Fruit fly (Drosophila melanogaster): ENCODE results near the gene CG13358.

Gene CG13358

DNA sequence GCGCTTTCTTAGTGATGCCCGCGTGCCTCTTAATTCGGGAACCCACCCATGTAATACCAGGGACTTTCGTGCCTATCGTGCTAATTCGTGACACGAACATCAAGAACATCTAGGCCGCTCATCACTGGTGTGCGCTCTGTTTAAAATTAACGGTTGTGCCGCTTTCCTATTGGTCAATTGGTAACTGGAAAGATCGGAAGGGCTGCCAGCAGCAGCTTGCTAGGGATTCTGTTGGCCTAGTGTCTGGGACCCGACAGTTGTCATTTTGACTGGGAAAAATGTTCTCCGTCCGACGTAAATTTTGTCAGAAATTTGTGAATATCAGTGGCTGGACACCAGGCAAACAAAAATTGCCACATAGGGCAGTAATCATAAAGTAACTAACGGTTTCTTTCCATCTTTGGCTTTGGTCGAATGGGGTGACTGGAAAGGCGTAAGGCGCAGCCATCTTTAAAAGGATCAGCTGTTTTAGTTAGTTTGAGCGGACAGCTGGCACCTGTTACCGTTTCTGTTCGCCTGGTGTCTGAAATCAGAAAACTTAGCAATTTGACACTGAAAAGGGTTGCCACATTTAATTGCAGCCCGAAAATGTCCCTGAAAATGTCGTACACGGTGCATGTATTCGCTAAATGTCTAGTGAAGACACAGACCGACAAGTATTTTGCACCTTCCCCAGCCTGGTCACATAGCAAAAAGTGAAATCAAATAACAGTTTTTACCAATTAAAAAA lies 45.7 kb downstream of the CG13358 start, which contains the start of gene CG5273 (continued):
- TF ChIP-seq CG12236 (GFP tag; optimal IDR thresholded peaks at IDR 0.05): no peak
- TF ChIP-seq Ets65A (GFP tag): peak; percentile 28
- TF ChIP-seq zen2 (GFP tag; IDR thresholded peaks at IDR 0.05; ENCODE audit: partially characterized antibody): peak; percentile 90
- TF ChIP-seq Atf-2 (GFP tag; optimal IDR thresholded peaks at IDR 0.05): no peak
- TF ChIP-seq hth (optimal IDR thresholded peaks at IDR 0.05): no peak
- no peak for TF ChIP-seq Neu2 (GFP tag; optimal IDR thresholded peaks at IDR 0.05; ENCODE audit: borderline replicate concordance)
- no peak for TF ChIP-seq CG3163 (GFP tag; optimal IDR thresholded peaks at IDR 0.05)
- TF ChIP-seq gcm (GFP tag; optimal IDR thresholded peaks at IDR 0.05): no peak
- no peak for TF ChIP-seq CG9817 (tag; optimal IDR thresholded peaks at IDR 0.05)
- no peak for TF ChIP-seq org-1 (GFP tag; optimal IDR thresholded peaks at IDR 0.05)
- no peak for TF ChIP-seq al (GFP tag; IDR thresholded peaks at IDR 0.05)
- TF ChIP-seq E2f1 (GFP tag; IDR thresholded peaks at IDR 0.05): 0 out of 2 replicates have a peak, but pooled peaks have one; percentile 9
- TF ChIP-seq CG14667 (GFP tag; IDR thresholded peaks at IDR 0.05): no peak
- TF ChIP-seq ara (GFP tag; IDR thresholded peaks at IDR 0.05): no peak
- TF ChIP-seq HmgD (GFP tag; optimal IDR thresholded peaks at IDR 0.05): no peak
- TF ChIP-seq ind (GFP tag; optimal IDR thresholded peaks at IDR 0.05): no peak
- TF ChIP-seq tna (GFP tag; IDR thresholded peaks at IDR 0.05; ENCODE audit: partially characterized antibody): peak; percentile 78
- no peak for TF ChIP-seq CG8089 (GFP tag; optimal IDR thresholded peaks at IDR 0.05)
- peak in 1 of 2 experiments; percentile 25 for TF ChIP-seq Hr51 (GFP tag; optimal IDR thresholded peaks at IDR 0.05)
- TF ChIP-seq CG1792 (GFP tag; optimal IDR thresholded peaks at IDR 0.05): no peak
- no peak for TF ChIP-seq Mrtf (GFP tag; IDR thresholded peaks at IDR 0.05)
- peak; percentile 19 for TF ChIP-seq Mad (GFP tag; optimal IDR thresholded peaks at IDR 0.05)
- no peak for TF ChIP-seq ac (GFP tag; optimal IDR thresholded peaks at IDR 0.05)
- TF ChIP-seq maf-S (GFP tag; optimal IDR thresholded peaks at IDR 0.05): no peak
- no peak for TF ChIP-seq br (optimal IDR thresholded peaks at IDR 0.05)
- TF ChIP-seq dm (GFP tag; optimal IDR thresholded peaks at IDR 0.05): no peak
- TF ChIP-seq klu (GFP tag; IDR thresholded peaks at IDR 0.05): no peak
- no peak for TF ChIP-seq hkb (optimal IDR thresholded peaks at IDR 0.05)
- no peak; the same call in 1 of the 2 replicates for TF ChIP-seq hkb (GFP tag; IDR thresholded peaks at IDR 0.05)
- TF ChIP-seq onecut (GFP tag; IDR thresholded peaks at IDR 0.05): no peak
- TF ChIP-seq E2f2 (GFP tag; IDR thresholded peaks at IDR 0.05): peak; percentile 51
- TF ChIP-seq da (GFP tag; optimal IDR thresholded peaks at IDR 0.05): no peak
- TF ChIP-seq exex (tag; optimal IDR thresholded peaks at IDR 0.05): peak; percentile 14
- TF ChIP-seq Poxn (GFP tag; IDR thresholded peaks at IDR 0.05): no peak
- no peak for TF ChIP-seq bab2 (GFP tag; optimal IDR thresholded peaks at IDR 0.05)
- TF ChIP-seq MBD-R2 (GFP tag; IDR thresholded peaks at IDR 0.05): peak; percentile 79
- TF ChIP-seq Dbx (GFP tag; IDR thresholded peaks at IDR 0.05): 0 out of 3 replicates have a peak, but pooled peaks have one; percentile 5
- no peak for TF ChIP-seq CG11093 (GFP tag; IDR thresholded peaks at IDR 0.05)
- peak; percentile 99 for TF ChIP-seq Elba2 (GFP tag; optimal IDR thresholded peaks at IDR 0.05)
- TF ChIP-seq btn (GFP tag; optimal IDR thresholded peaks at IDR 0.05): no peak
- TF ChIP-seq CG5953 (GFP tag; IDR thresholded peaks at IDR 0.05): no peak
- peak; percentile 97 for TF ChIP-seq amos (GFP tag; IDR thresholded peaks at IDR 0.05; ENCODE audit: partially characterized antibody)
- no peak for TF ChIP-seq CG2889 (GFP tag; IDR thresholded peaks at IDR 0.05)
- TF ChIP-seq Dip3 (GFP tag; optimal IDR thresholded peaks at IDR 0.05): no peak
- TF ChIP-seq Max (GFP tag; optimal IDR thresholded peaks at IDR 0.05): no peak
- no peak for TF ChIP-seq Aef1 (GFP tag; IDR thresholded peaks at IDR 0.05)
- TF ChIP-seq Lhr (GFP tag; optimal IDR thresholded peaks at IDR 0.05): peak; percentile 100
- no peak for TF ChIP-seq aop (GFP tag; IDR thresholded peaks at IDR 0.05)
- no peak for TF ChIP-seq CG30020 (tag; optimal IDR thresholded peaks at IDR 0.05)
- peak; percentile 65 for TF ChIP-seq CG10267 (tag; optimal IDR thresholded peaks at IDR 0.05)
- TF ChIP-seq oc (tag; optimal IDR thresholded peaks at IDR 0.05): peak; percentile 11
- TF ChIP-seq Doc2 (GFP tag; IDR thresholded peaks at IDR 0.05): no peak

Data from whole organism, embryonic.